Fruit fly (Drosophila melanogaster) Kc167 (cell line): Measurements from ENCODE around the gene CG46467.

Experiments used
- Myc ChIP-seq: fragments of >200 bp; optimal IDR thresholded peaks from 2 replicates; lab custom pipeline; 2017; ENCODE audit warnings: missing external identifiers
- Sin3A ChIP-seq: fragments of >200 bp; optimal IDR thresholded peaks from 2 replicates; lab custom pipeline; 2018; ENCODE audit warnings: missing external identifiers
- h ChIP-seq: fragments of >200 bp; optimal IDR thresholded peaks from 3 replicates; lab custom pipeline; 2018; ENCODE audit warnings: missing external identifiers
- insv ChIP-seq: fragments of >200 bp; optimal IDR thresholded peaks from 3 replicates; lab custom pipeline; 2018; ENCODE audit warnings: missing external identifiers
- psq ChIP-seq: fragments of >200 bp; optimal IDR thresholded peaks from 2 replicates; lab custom pipeline; 2017; ENCODE audit warnings: missing external identifiers
- ttk ChIP-seq: sonication (Bioruptor generic); optimal IDR thresholded peaks from 2 replicates; lab custom pipeline; 2017; ENCODE audit warnings: missing external identifiers

The CG46467 gene

dm6 chr3R:9937605-9938004 lies 63.1 kb downstream of the CG46467 start:
- no peak for TF ChIP-seq Myc (lab: Kevin White, UChicago)

dm6 chr3R:9938495-9938894 lies 64.0 kb downstream of the CG46467 start:
- TF ChIP-seq psq (lab: Kevin White, UChicago) (no peak), Myc (lab: Kevin White, UChicago) (no peak), Sin3A (lab: Kevin White, UChicago) (no peak), insv (lab: Kevin White, UChicago) (no peak), h (lab: Kevin White, UChicago) (no peak), ttk (no peak)

- TF ChIP-seq insv (lab: Kevin White, UChicago): no peak
- no peak for TF ChIP-seq Myc (lab: Kevin White, UChicago)
- TF ChIP-seq psq (lab: Kevin White, UChicago): no peak
- TF ChIP-seq Sin3A (lab: Kevin White, UChicago): no peak
- no peak for TF ChIP-seq h (lab: Kevin White, UChicago)
- TF ChIP-seq ttk: no peak
Measured at dm6 chr3R:9939333-9939979, 65.0 kb downstream of the CG46467 start.

dm6 chr3R:9940565-9941258 lies 66.2 kb downstream of the CG46467 start:
- TF ChIP-seq Myc (lab: Kevin White, UChicago) (no peak), h (lab: Kevin White, UChicago) (no peak)

- no peak for TF ChIP-seq Sin3A (lab: Kevin White, UChicago)
- TF ChIP-seq psq (lab: Kevin White, UChicago): no peak
- no peak for TF ChIP-seq h (lab: Kevin White, UChicago)
- no peak for TF ChIP-seq Myc (lab: Kevin White, UChicago)
- TF ChIP-seq ttk: no peak
- no peak for TF ChIP-seq insv (lab: Kevin White, UChicago)
Measured at dm6 chr3R:9944379-9945056, 70.0 kb downstream of the CG46467 start.

dm6 chr3R:9946493-9946892 lies 72.0 kb downstream of the CG46467 start:
- TF ChIP-seq Myc (lab: Kevin White, UChicago) (no peak), ttk (no peak), psq (lab: Kevin White, UChicago) (no peak), h (lab: Kevin White, UChicago) (no peak), insv (lab: Kevin White, UChicago) (no peak), Sin3A (lab: Kevin White, UChicago) (no peak)

dm6 chr3R:9949903-9950302 lies 75.4 kb downstream of the CG46467 start:
- TF ChIP-seq ttk (no peak), insv (lab: Kevin White, UChicago) (no peak), psq (lab: Kevin White, UChicago) (no peak), Myc (lab: Kevin White, UChicago) (no peak), Sin3A (lab: Kevin White, UChicago) (no peak), h (lab: Kevin White, UChicago) (no peak)

dm6 chr3R:9950984-9951383 lies 76.5 kb downstream of the CG46467 start:
- TF ChIP-seq Myc (lab: Kevin White, UChicago) (no peak), h (lab: Kevin White, UChicago) (no peak), psq (lab: Kevin White, UChicago) (no peak), Sin3A (lab: Kevin White, UChicago) (no peak), insv (lab: Kevin White, UChicago) (no peak)

dm6 chr3R:9951679-9952078 lies 77.2 kb downstream of the CG46467 start:
- TF ChIP-seq h (lab: Kevin White, UChicago): no peak
- no peak for TF ChIP-seq Myc (lab: Kevin White, UChicago)
- no peak for TF ChIP-seq ttk
- TF ChIP-seq insv (lab: Kevin White, UChicago): no peak
- TF ChIP-seq psq (lab: Kevin White, UChicago): no peak
- no peak for TF ChIP-seq Sin3A (lab: Kevin White, UChicago)

- TF ChIP-seq Sin3A (lab: Kevin White, UChicago) (no peak), h (lab: Kevin White, UChicago) (no peak), insv (lab: Kevin White, UChicago) (no peak), ttk (no peak), psq (lab: Kevin White, UChicago) (no peak), Myc (lab: Kevin White, UChicago) (no peak)
Measured at dm6 chr3R:9952669-9953277, 78.3 kb downstream of the CG46467 start.

dm6 chr3R:9954648-9955290 lies 80.3 kb downstream of the CG46467 start:
- TF ChIP-seq Myc (lab: Kevin White, UChicago) (no peak), ttk (no peak), h (lab: Kevin White, UChicago) (no peak), psq (lab: Kevin White, UChicago) (no peak), Sin3A (lab: Kevin White, UChicago) (no peak), insv (lab: Kevin White, UChicago) (no peak)
